Worm (Caenorhabditis elegans): ENCODE results near the gene fbxa-5.

Gene fbxa-5

ce11 chrIII:1342919-1343419 is 2.8 kb upstream of the fbxa-5 start, which contains the start of gene fbxa-27:
Gene fbxa-27 (plus strand): TSS chrIII:1342969.
- TF ChIP-seq cog-1 (tag; optimal IDR thresholded peaks at IDR 0.05), result no peak
- TF ChIP-seq tab-1 (GFP tag; IDR thresholded peaks at IDR 0.05), result no peak
- TF ChIP-seq klf-2 (GFP tag; conservative IDR thresholded peaks at IDR 0.05), result no peak
- no peak for TF ChIP-seq ztf-23 (GFP tag; IDR thresholded peaks at IDR 0.05)
- TF ChIP-seq ztf-29 (GFP tag; IDR thresholded peaks at IDR 0.05), result no peak
- no peak for TF ChIP-seq ref-1 (GFP tag; conservative IDR thresholded peaks at IDR 0.05)
- TF ChIP-seq T22C8.4 (GFP tag; IDR thresholded peaks at IDR 0.05), result no peak
- TF ChIP-seq med-1 (GFP tag; optimal IDR thresholded peaks at IDR 0.05; ENCODE audit: insufficient read depth), result no peak
- no peak for TF ChIP-seq flt-1 (GFP tag; IDR thresholded peaks at IDR 0.05)

- no peak for TF ChIP-seq flt-1 (GFP tag; IDR thresholded peaks at IDR 0.05)
- no peak for TF ChIP-seq cog-1 (tag; optimal IDR thresholded peaks at IDR 0.05)
- TF ChIP-seq tab-1 (GFP tag; IDR thresholded peaks at IDR 0.05), result no peak
- TF ChIP-seq ref-1 (GFP tag; conservative IDR thresholded peaks at IDR 0.05), result no peak
- TF ChIP-seq ztf-29 (GFP tag; IDR thresholded peaks at IDR 0.05), result no peak
- no peak for TF ChIP-seq klf-2 (GFP tag; conservative IDR thresholded peaks at IDR 0.05)
- TF ChIP-seq ztf-23 (GFP tag; IDR thresholded peaks at IDR 0.05), result no peak
- TF ChIP-seq med-1 (GFP tag; optimal IDR thresholded peaks at IDR 0.05; ENCODE audit: insufficient read depth), result no peak
- no peak for TF ChIP-seq T22C8.4 (GFP tag; IDR thresholded peaks at IDR 0.05)
These were observed 2.3 kb upstream of the fbxa-5 start, which contains the start of gene fbxa-26 for ce11 chrIII:1342488-1342887. Gene fbxa-26 (minus strand): TSS chrIII:1342522.

ce11 chrIII:1331894-1332293 is 8.2 kb downstream of the fbxa-5 start, which contains the start of gene Y82E9BL.19:
Gene Y82E9BL.19 (plus strand): TSS chrIII:1332016.
- TF ChIP-seq ref-1 (GFP tag; conservative IDR thresholded peaks at IDR 0.05) (no peak), klf-2 (GFP tag; conservative IDR thresholded peaks at IDR 0.05) (no peak), flt-1 (GFP tag; IDR thresholded peaks at IDR 0.05) (no peak), ztf-23 (GFP tag; IDR thresholded peaks at IDR 0.05) (no peak), T22C8.4 (GFP tag; IDR thresholded peaks at IDR 0.05) (no peak), tab-1 (GFP tag; IDR thresholded peaks at IDR 0.05) (no peak), med-1 (GFP tag; optimal IDR thresholded peaks at IDR 0.05; ENCODE audit: insufficient read depth) (no peak), ztf-29 (GFP tag; IDR thresholded peaks at IDR 0.05) (no peak), cog-1 (tag; optimal IDR thresholded peaks at IDR 0.05) (no peak)

- no peak for TF ChIP-seq ref-1 (GFP tag; conservative IDR thresholded peaks at IDR 0.05)
- TF ChIP-seq med-1 (GFP tag; optimal IDR thresholded peaks at IDR 0.05; ENCODE audit: insufficient read depth), result no peak
- TF ChIP-seq tab-1 (GFP tag; IDR thresholded peaks at IDR 0.05), result no peak
- no peak for TF ChIP-seq T22C8.4 (GFP tag; IDR thresholded peaks at IDR 0.05)
- no peak for TF ChIP-seq flt-1 (GFP tag; IDR thresholded peaks at IDR 0.05)
- TF ChIP-seq cog-1 (tag; optimal IDR thresholded peaks at IDR 0.05), result no peak
- TF ChIP-seq ztf-23 (GFP tag; IDR thresholded peaks at IDR 0.05), result no peak
- no peak for TF ChIP-seq klf-2 (GFP tag; conservative IDR thresholded peaks at IDR 0.05)
- no peak for TF ChIP-seq ztf-29 (GFP tag; IDR thresholded peaks at IDR 0.05)
These were observed 13.7 kb downstream of the fbxa-5 start, which contains the start of gene Y82E9BL.18 for ce11 chrIII:1326490-1326889. Gene Y82E9BL.18 (plus strand): TSS chrIII:1326790.

- no peak for TF ChIP-seq tab-1 (GFP tag; IDR thresholded peaks at IDR 0.05)
- no peak for TF ChIP-seq med-1 (GFP tag; optimal IDR thresholded peaks at IDR 0.05; ENCODE audit: insufficient read depth)
- no peak for TF ChIP-seq ztf-29 (GFP tag; IDR thresholded peaks at IDR 0.05)
These were observed 15.6 kb downstream of the fbxa-5 start, which contains the start of gene fbxa-14 for ce11 chrIII:1324513-1324912. Gene fbxa-14 (minus strand): TSS chrIII:1324613.

- no peak for TF ChIP-seq cog-1 (tag; optimal IDR thresholded peaks at IDR 0.05)
- no peak for TF ChIP-seq ref-1 (GFP tag; conservative IDR thresholded peaks at IDR 0.05)
- no peak for TF ChIP-seq ztf-23 (GFP tag; IDR thresholded peaks at IDR 0.05)
- no peak for TF ChIP-seq flt-1 (GFP tag; IDR thresholded peaks at IDR 0.05)
These were observed 16.6 kb downstream of the fbxa-5 start for ce11 chrIII:1323555-1323954.

- no peak for TF ChIP-seq tab-1 (GFP tag; IDR thresholded peaks at IDR 0.05)
- TF ChIP-seq ztf-29 (GFP tag; IDR thresholded peaks at IDR 0.05), result no peak
- no peak for TF ChIP-seq T22C8.4 (GFP tag; IDR thresholded peaks at IDR 0.05)
- TF ChIP-seq ref-1 (GFP tag; conservative IDR thresholded peaks at IDR 0.05), result no peak
- no peak for TF ChIP-seq ztf-23 (GFP tag; IDR thresholded peaks at IDR 0.05)
- no peak for TF ChIP-seq cog-1 (tag; optimal IDR thresholded peaks at IDR 0.05)
- TF ChIP-seq flt-1 (GFP tag; IDR thresholded peaks at IDR 0.05), result no peak
- TF ChIP-seq med-1 (GFP tag; optimal IDR thresholded peaks at IDR 0.05; ENCODE audit: insufficient read depth), result no peak
- TF ChIP-seq klf-2 (GFP tag; conservative IDR thresholded peaks at IDR 0.05), result no peak
These were observed 18.6 kb downstream of the fbxa-5 start, which contains the start of gene fbxa-15 for ce11 chrIII:1321561-1321960. Gene fbxa-15 (minus strand): TSS chrIII:1321661.

- no peak for TF ChIP-seq T22C8.4 (GFP tag; IDR thresholded peaks at IDR 0.05)
- no peak for TF ChIP-seq tab-1 (GFP tag; IDR thresholded peaks at IDR 0.05)
- TF ChIP-seq flt-1 (GFP tag; IDR thresholded peaks at IDR 0.05), result no peak
- TF ChIP-seq ref-1 (GFP tag; conservative IDR thresholded peaks at IDR 0.05), result no peak
- no peak for TF ChIP-seq ztf-29 (GFP tag; IDR thresholded peaks at IDR 0.05)
- TF ChIP-seq cog-1 (tag; optimal IDR thresholded peaks at IDR 0.05), result no peak
- no peak for TF ChIP-seq klf-2 (GFP tag; conservative IDR thresholded peaks at IDR 0.05)
- TF ChIP-seq med-1 (GFP tag; optimal IDR thresholded peaks at IDR 0.05; ENCODE audit: insufficient read depth), result no peak
- no peak for TF ChIP-seq ztf-23 (GFP tag; IDR thresholded peaks at IDR 0.05)
These were observed 25.1 kb downstream of the fbxa-5 start, which contains the start of the genes fbxa-80 and fbxa-19 for ce11 chrIII:1315038-1315437. Gene fbxa-80 (minus strand): TSS chrIII:1315210. Gene fbxa-19 (plus strand): TSS chrIII:1315401.

ce11 chrIII:1314283-1314682 is 25.9 kb downstream of the fbxa-5 start:
- TF ChIP-seq ztf-23 (GFP tag; IDR thresholded peaks at IDR 0.05) (no peak), tab-1 (GFP tag; IDR thresholded peaks at IDR 0.05) (no peak), ztf-29 (GFP tag; IDR thresholded peaks at IDR 0.05) (no peak), T22C8.4 (GFP tag; IDR thresholded peaks at IDR 0.05) (no peak), flt-1 (GFP tag; IDR thresholded peaks at IDR 0.05) (no peak), cog-1 (tag; optimal IDR thresholded peaks at IDR 0.05) (no peak), klf-2 (GFP tag; conservative IDR thresholded peaks at IDR 0.05) (no peak)

- no peak for TF ChIP-seq flt-1 (GFP tag; IDR thresholded peaks at IDR 0.05)
These were observed 28.8 kb downstream of the fbxa-5 start for ce11 chrIII:1311367-1311766.

All from whole organism, midembryonic.